Fruit fly (Drosophila melanogaster) whole organism, embryonic: ENCODE data around the gene CG43630.

Experiments used
- Trl ChIP-seq, 3 experiments: fragments of >200 bp in 2 of 3; fragments of 200-800 bp in 1 of 3; sonication (Bioruptor generic) in 1 of 3; optimal IDR thresholded peaks; 2 replicates in 1 of 3; 3 replicates in 2 of 3; lab custom pipeline; 2016 to 2017; ENCODE audit warnings: missing biosample characterization in 1 of 3, missing genetic modification characterization in 1 of 3

The CG43630 gene

DNA sequence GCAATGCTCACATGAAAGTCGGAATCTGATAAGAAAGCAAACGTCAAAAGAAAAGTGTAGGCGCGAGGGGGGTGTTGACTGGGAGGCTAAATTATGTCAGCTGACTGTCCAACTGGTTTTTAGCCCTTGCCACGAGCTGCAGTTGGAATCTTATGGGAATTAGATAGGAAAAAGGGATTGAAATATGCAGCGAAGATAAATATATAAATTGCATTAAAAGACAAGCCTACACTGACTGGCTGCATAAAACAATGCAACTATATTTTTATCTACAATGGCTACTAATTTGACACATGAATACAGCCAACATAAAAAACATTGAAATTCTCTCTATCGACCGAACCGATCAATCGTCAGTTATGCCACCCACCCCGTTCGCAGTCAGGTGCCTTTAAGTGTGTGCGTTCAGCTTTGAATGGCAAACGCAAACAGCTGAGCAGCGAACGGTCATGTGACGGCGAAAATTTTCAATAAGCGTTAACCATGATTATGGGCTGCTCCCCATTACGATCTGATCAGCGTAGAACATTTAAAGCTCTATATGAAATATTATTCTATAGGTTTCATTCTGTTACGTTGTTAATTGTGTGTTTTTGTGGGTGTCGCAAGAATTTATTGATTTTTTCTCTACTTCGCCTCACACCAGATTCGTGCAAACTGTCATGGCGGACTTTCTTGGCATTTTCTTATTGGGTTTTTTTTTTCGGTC is 49.2 kb downstream of the CG43630 start (continued):
- no peak for TF ChIP-seq Trl (optimal IDR thresholded peaks at IDR 0.05; lab: Kevin White, UChicago)
- TF ChIP-seq Trl (GFP tag; optimal IDR thresholded peaks at IDR 0.05; lab: Kevin White, UChicago), result no peak
- TF ChIP-seq, all 482 proteins: peak for 28
